Worm (Caenorhabditis elegans): Measurements from ENCODE around the gene K06H6.4.

The K06H6.4 gene

DNA sequence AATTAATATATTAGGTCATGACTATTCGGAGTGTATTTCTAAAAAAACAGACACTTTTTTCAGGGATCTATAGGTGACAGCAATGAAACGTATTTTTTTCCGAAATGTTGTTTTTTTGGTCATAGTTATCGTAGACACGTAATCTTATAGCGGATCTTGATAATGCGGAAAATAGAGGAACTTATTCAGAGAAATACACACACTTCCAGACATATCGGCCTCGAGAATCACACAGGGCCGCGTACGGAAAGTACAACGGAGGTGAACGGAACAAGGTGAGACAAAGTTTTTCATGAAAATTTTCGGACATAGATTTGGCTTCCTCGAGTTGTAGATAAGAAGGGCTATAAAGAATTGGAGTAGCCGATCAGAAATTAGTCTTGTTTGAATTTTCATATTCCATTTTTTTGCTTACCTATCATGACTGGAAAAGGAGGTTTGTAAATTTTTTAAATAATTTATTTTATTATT lies 40.0 kb upstream of the K06H6.4 start, which contains the start of gene nhr-155:
Gene nhr-155, plus strand, starts transcription at position 421 of the 471 bp plus-strand sequence.
- TF ChIP-seq lin-13 (GFP tag; optimal IDR thresholded peaks at IDR 0.05) (no peak), nhr-85 (tag) (peak; percentile 20)

DNA sequence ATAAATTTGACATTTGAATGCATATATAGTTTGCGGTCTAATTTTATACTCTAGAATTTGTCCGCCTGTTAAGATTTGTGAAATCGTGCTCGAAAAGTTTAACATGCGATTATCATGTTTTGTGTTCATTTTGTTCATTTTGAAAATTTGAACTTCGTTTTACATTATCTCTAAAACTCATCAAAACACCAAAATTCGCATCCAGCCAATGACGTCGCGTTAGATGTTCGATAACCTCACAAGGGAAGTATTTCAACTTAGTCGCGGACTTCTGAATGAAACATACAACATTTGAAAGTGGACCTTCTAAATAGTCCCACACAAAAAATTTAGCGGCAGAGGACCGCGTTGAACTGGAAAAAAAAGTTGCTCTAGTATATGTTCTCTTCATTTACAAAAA lies 37.6 kb upstream of the K06H6.4 start:
- TF ChIP-seq snu-23 (GFP tag; optimal IDR thresholded peaks at IDR 0.05) (no peak), nhr-85 (tag) (peak; percentile 65)

DNA sequence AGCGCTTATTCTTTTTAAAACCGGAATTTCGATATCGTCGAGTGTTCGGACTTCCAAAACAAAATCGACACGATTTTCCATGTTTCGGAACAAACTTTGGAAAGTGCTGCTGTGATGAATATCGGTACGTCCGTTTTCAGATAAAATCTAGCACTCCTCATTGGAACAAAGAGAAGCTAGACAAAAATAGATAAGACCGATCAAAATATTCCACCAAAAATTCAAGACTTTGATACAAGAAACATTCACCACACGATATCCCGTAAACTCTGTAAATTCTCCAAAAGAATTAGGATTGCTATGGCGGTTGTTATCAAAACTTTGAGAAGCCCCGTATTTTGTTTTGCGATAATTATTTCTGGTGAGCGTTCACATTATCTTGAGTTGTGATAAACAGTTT lies 35.9 kb upstream of the K06H6.4 start, which contains the start of gene C14C6.3:
Gene C14C6.3, plus strand, starts transcription at position 301 of the 400 bp plus-strand sequence.
- TF ChIP-seq hpl-2 (GFP tag; optimal IDR thresholded peaks at IDR 0.05) (no peak), fkh-10 (GFP tag; optimal IDR thresholded peaks at IDR 0.05) (no peak), tbx-2 (tag; optimal IDR thresholded peaks at IDR 0.05) (no peak)

DNA sequence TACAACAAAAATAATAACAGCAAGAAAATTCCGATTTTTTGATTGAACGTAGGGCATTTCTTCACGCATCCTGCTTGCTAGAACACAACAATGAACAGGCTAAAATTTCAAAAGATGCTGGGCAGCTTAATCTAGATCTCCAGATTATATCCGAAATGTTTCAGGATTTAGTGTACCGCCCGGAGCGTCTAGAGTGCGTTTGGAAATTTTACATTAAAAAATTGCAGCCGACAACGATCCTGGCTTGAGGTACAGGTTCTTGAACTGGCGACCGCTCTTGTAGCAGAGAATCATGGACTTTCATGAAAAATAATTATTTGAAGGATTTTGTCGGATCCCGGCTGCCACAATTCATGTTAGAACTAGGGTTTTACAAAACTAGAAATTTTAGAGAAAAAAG lies 31.1 kb upstream of the K06H6.4 start, which contains the start of gene C14C6.6:
Gene C14C6.6, minus strand, starts transcription at position 101 of the 400 bp plus-strand sequence.
- TF ChIP-seq lsy-2 (tag; optimal IDR thresholded peaks at IDR 0.05) (no peak), lin-13 (GFP tag; optimal IDR thresholded peaks at IDR 0.05) (no peak), nhr-84 (tag; optimal IDR thresholded peaks at IDR 0.05) (no peak), vab-15 (tag; optimal IDR thresholded peaks at IDR 0.05) (no peak), lin-39 (tag; optimal IDR thresholded peaks at IDR 0.05) (no peak), C34B4.2 (tag; optimal IDR thresholded peaks at IDR 0.05) (no peak), rnt-1 (tag; optimal IDR thresholded peaks at IDR 0.05) (no peak), efl-1 (optimal IDR thresholded peaks at IDR 0.05) (no peak), efl-1 (GFP tag; optimal IDR thresholded peaks at IDR 0.05 in 1 of 2) (no peak)

DNA sequence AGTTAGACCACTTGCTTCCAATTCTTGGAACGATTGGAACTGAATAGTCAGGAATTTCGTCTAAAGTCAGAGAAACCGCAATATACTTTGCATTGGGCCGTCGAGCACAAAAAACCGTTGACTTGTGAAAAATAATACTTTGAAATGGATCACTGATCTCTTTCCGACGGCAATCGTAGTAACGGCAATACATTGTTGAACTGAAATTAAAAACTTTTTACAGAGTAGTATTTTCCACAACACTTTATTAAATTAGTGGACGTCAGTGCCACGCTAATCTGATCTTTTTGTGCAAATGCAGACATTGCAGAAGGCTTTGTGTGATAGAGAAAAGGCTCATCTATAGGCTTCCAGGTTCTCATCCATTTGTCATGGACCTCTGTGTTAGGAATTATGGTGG lies 26.7 kb upstream of the K06H6.4 start:
- TF ChIP-seq snpc-4 (tag; optimal IDR thresholded peaks at IDR 0.05): no peak
- TF ChIP-seq unc-62 (GFP tag; optimal IDR thresholded peaks at IDR 0.05): no peak
- no peak for TF ChIP-seq fkh-4 (tag; optimal IDR thresholded peaks at IDR 0.05; ENCODE audit: borderline replicate concordance)
- no peak for TF ChIP-seq sptf-1 (tag; optimal IDR thresholded peaks at IDR 0.05)
- TF ChIP-seq lin-15B (tag; optimal IDR thresholded peaks at IDR 0.05): no peak
- TF ChIP-seq lin-39 (tag; optimal IDR thresholded peaks at IDR 0.05): no peak
- TF ChIP-seq hlh-17 (GFP tag; optimal IDR thresholded peaks at IDR 0.05; ENCODE audit: borderline replicate concordance): no peak
- TF ChIP-seq ztf-4 (tag; optimal IDR thresholded peaks at IDR 0.05): no peak
- no peak for TF ChIP-seq zag-1 (tag; optimal IDR thresholded peaks at IDR 0.05)
- no peak for TF ChIP-seq mab-9 (GFP tag; IDR thresholded peaks at IDR 0.05)
- TF ChIP-seq nhr-85 (tag): no peak
- no peak for TF ChIP-seq dsc-1 (tag; optimal IDR thresholded peaks at IDR 0.05)
- no peak for TF ChIP-seq unc-98 (GFP tag; IDR thresholded peaks at IDR 0.05)
- TF ChIP-seq egl-27 (tag; optimal IDR thresholded peaks at IDR 0.05): no peak
- TF ChIP-seq ets-5 (GFP tag; IDR thresholded peaks at IDR 0.05): no peak
- no peak for TF ChIP-seq nhr-12 (tag; optimal IDR thresholded peaks at IDR 0.05)
- TF ChIP-seq nhr-20 (tag; optimal IDR thresholded peaks at IDR 0.05): no peak
- TF ChIP-seq unc-130 (tag; optimal IDR thresholded peaks at IDR 0.05): no peak
- TF ChIP-seq aly-2 (tag; optimal IDR thresholded peaks at IDR 0.05): no peak

DNA sequence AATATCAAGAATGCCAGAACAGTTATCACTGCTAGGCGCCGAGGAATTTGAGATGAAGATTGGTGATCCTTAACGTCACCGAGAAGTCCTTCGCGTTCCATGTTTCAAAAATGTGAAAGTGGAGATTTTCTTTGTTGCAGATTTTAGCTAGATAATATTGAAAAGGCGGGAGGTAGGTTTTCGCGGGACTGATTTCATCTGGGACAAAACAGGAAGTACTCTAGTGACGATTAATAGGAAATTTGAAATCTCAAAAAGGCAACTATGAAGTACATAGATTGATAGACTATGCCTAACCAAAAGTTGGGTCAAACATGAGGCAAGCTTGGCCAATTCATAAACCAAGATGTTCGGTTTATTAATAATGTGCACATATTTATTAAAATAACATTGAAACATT lies 26.0 kb upstream of the K06H6.4 start, which contains the start of gene C14C6.8:
Gene C14C6.8, minus strand, starts transcription at position 101 of the 400 bp plus-strand sequence.
- TF ChIP-seq sptf-1 (tag; optimal IDR thresholded peaks at IDR 0.05) (no peak), pax-3 (tag; optimal IDR thresholded peaks at IDR 0.05) (no peak), nhr-77 (tag; optimal IDR thresholded peaks at IDR 0.05) (no peak), lin-35 (GFP tag; optimal IDR thresholded peaks at IDR 0.05) (no peak), jun-1 (tag; optimal IDR thresholded peaks at IDR 0.05) (no peak), C04F5.9 (tag; optimal IDR thresholded peaks at IDR 0.05) (no peak), nhr-12 (tag; optimal IDR thresholded peaks at IDR 0.05) (no peak), nhr-90 (tag; optimal IDR thresholded peaks at IDR 0.05; ENCODE audit: poor library complexity) (no peak), fkh-10 (GFP tag; optimal IDR thresholded peaks at IDR 0.05) (no peak), ceh-63 (GFP tag; optimal IDR thresholded peaks at IDR 0.05) (no peak), ets-5 (GFP tag; IDR thresholded peaks at IDR 0.05) (no peak), hpl-2 (GFP tag; optimal IDR thresholded peaks at IDR 0.05) (no peak), unc-86 (tag; optimal IDR thresholded peaks at IDR 0.05) (no peak), lin-39 (tag; optimal IDR thresholded peaks at IDR 0.05) (no peak), lir-3 (tag; optimal IDR thresholded peaks at IDR 0.05; ENCODE audit: poor library complexity) (no peak), unc-30 (tag; optimal IDR thresholded peaks at IDR 0.05) (no peak), pqm-1 (tag; optimal IDR thresholded peaks at IDR 0.05) (no peak), efl-1 (optimal IDR thresholded peaks at IDR 0.05) (no peak), efl-1 (GFP tag; optimal IDR thresholded peaks at IDR 0.05 in 1 of 2) (no peak), lin-13 (GFP tag; optimal IDR thresholded peaks at IDR 0.05) (no peak), dsc-1 (tag; optimal IDR thresholded peaks at IDR 0.05) (no peak)

Data from whole organism, L1 larva.